Fruit fly (Drosophila melanogaster): Measurements from ENCODE around the gene ccb.

Gene ccb

DNA sequence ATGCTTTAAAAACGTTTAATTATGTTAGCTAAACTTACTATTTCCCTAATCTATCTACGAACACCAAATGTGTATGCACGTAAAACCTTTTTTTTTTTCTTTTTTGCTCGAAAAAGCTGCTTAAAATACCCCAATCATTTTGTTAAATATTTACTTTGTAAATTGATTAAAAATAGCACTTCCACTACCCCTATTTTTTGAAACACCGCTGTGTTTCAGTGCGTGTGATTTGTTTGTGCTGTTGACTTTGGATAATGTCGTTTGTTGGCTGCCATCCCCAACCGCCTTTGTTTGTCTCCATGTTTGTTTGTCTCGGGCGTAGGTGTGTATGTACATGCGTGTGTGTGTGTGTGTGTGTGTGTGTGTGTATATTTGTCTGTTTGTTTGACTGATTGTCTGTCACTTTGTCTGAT, 48.7 kb downstream of the ccb start (continued):
- TF ChIP-seq az2 (GFP tag; optimal IDR thresholded peaks at IDR 0.05) (peak; percentile 15), NK7.1 (GFP tag; optimal IDR thresholded peaks at IDR 0.05) (peak; percentile 25), sr (GFP tag; IDR thresholded peaks at IDR 0.05) (0 out of 3 replicates have a peak, but pooled peaks have one; percentile 5), mam (GFP tag; optimal IDR thresholded peaks at IDR 0.05) (peak; percentile 22), Sry-δ (GFP tag; optimal IDR thresholded peaks at IDR 0.05) (no peak), unpg (GFP tag; optimal IDR thresholded peaks at IDR 0.05) (peak; percentile 41), pnt (GFP tag; optimal IDR thresholded peaks at IDR 0.05) (peak; percentile 36), CG6765 (GFP tag; optimal IDR thresholded peaks at IDR 0.05) (no peak), fd64A (GFP tag; optimal IDR thresholded peaks at IDR 0.05) (peak; percentile 62), slou (GFP tag; optimal IDR thresholded peaks at IDR 0.05) (peak; percentile 33), CG14441 (GFP tag; IDR thresholded peaks at IDR 0.05) (no peak), CG1602 (GFP tag; optimal IDR thresholded peaks at IDR 0.05) (peak; percentile 23), CG2120 (GFP tag; optimal IDR thresholded peaks at IDR 0.05) (peak; percentile 48), Neu2 (GFP tag; optimal IDR thresholded peaks at IDR 0.05; ENCODE audit: borderline replicate concordance) (no peak), CG30403 (GFP tag; optimal IDR thresholded peaks at IDR 0.05) (peak; percentile 47), zfh1 (GFP tag; IDR thresholded peaks at IDR 0.05) (peak; percentile 59; the same call in 1 of the 3 replicates), CG14710 (tag; optimal IDR thresholded peaks at IDR 0.05) (peak; percentile 17), ci (GFP tag; IDR thresholded peaks at IDR 0.05) (peak; percentile 63; the same call in 2 of the 3 replicates), CG10462 (GFP tag; optimal IDR thresholded peaks at IDR 0.05) (peak; percentile 29), Hr51 (GFP tag; optimal IDR thresholded peaks at IDR 0.05) (peak; percentile 19 to 38), CG17328 (GFP tag; IDR thresholded peaks at IDR 0.05) (peak; percentile 30; the same call in 1 of the 2 replicates), sug (tag; optimal IDR thresholded peaks at IDR 0.05) (peak; percentile 14), CG12769 (tag; optimal IDR thresholded peaks at IDR 0.05) (peak; percentile 28), CG10209 (GFP tag; optimal IDR thresholded peaks at IDR 0.05) (peak; percentile 58), CG16863 (GFP tag; optimal IDR thresholded peaks at IDR 0.05) (no peak), PHDP (tag; optimal IDR thresholded peaks at IDR 0.05) (peak; percentile 58), D19A (tag; optimal IDR thresholded peaks at IDR 0.05) (peak; percentile 32), Chrac-16 (GFP tag; optimal IDR thresholded peaks at IDR 0.05) (peak; percentile 4), wor (GFP tag; IDR thresholded peaks at IDR 0.05) (no peak), psq (GFP tag; optimal IDR thresholded peaks at IDR 0.05) (peak; percentile 9), row (GFP tag; IDR thresholded peaks at IDR 0.05) (peak; percentile 39; the same call in 1 of the 3 replicates), Taf1 (GFP tag; IDR thresholded peaks at IDR 0.05) (no peak), Rfx (GFP tag; IDR thresholded peaks at IDR 0.05) (no peak), CG16779 (GFP tag; IDR thresholded peaks at IDR 0.05) (no peak), Dip3 (GFP tag; optimal IDR thresholded peaks at IDR 0.05) (no peak), CG1647 (GFP tag; optimal IDR thresholded peaks at IDR 0.05) (peak; percentile 8), CG12942 (GFP tag; optimal IDR thresholded peaks at IDR 0.05) (peak; percentile 50), cato (GFP tag; optimal IDR thresholded peaks at IDR 0.05; ENCODE audit: borderline replicate concordance) (no peak), CG13775 (GFP tag; optimal IDR thresholded peaks at IDR 0.05) (peak; percentile 14), nom (GFP tag; optimal IDR thresholded peaks at IDR 0.05) (no peak), ken (GFP tag; IDR thresholded peaks at IDR 0.05) (peak; percentile 25; the same call in 1 of the 3 replicates)

Measured in whole organism, embryonic.